Worm (Caenorhabditis elegans): Measurements from ENCODE around the gene clec-126.
"Not testable (repeated sequence)": the region's sequence is repeated elsewhere in the genome, so short reads cannot be mapped to it uniquely, and the experiment has no call there.

Gene clec-126

ce11 chrII:3481584-3481983 lies 37.7 kb upstream of the clec-126 start, which contains the start of gene Y49F6B.8:
Y49F6B.8 (minus strand) TSS chrII:3481684.
- no peak for TF ChIP-seq nhr-6 (tag; optimal IDR thresholded peaks at IDR 0.05)
- TF ChIP-seq skn-1 (tag; optimal IDR thresholded peaks at IDR 0.05): no peak
- no peak for TF ChIP-seq aly-2 (tag; optimal IDR thresholded peaks at IDR 0.05)
- no peak for TF ChIP-seq nhr-237 (tag; optimal IDR thresholded peaks at IDR 0.05)
- no peak for TF ChIP-seq ceh-82 (tag; optimal IDR thresholded peaks at IDR 0.05)
- TF ChIP-seq zag-1 (tag; optimal IDR thresholded peaks at IDR 0.05): no peak
- no peak for TF ChIP-seq peb-1 (tag; optimal IDR thresholded peaks at IDR 0.05)
- TF ChIP-seq snpc-4 (tag; optimal IDR thresholded peaks at IDR 0.05): no peak
- no peak for TF ChIP-seq unc-62 (GFP tag; optimal IDR thresholded peaks at IDR 0.05)
- no peak for TF ChIP-seq lsy-2 (tag; optimal IDR thresholded peaks at IDR 0.05)
- TF ChIP-seq ztf-4 (tag; optimal IDR thresholded peaks at IDR 0.05): no peak
- TF ChIP-seq nhr-10 (tag; optimal IDR thresholded peaks at IDR 0.05): no peak
- no peak for TF ChIP-seq elt-3 (tag; optimal IDR thresholded peaks at IDR 0.05)
- no peak for TF ChIP-seq nhr-21 (tag; optimal IDR thresholded peaks at IDR 0.05)
- TF ChIP-seq nhr-25 (tag; optimal IDR thresholded peaks at IDR 0.05): no peak
- TF ChIP-seq lin-13 (GFP tag; optimal IDR thresholded peaks at IDR 0.05): no peak

ce11 chrII:3482231-3482630 lies 37.1 kb upstream of the clec-126 start, which contains the start of gene smu-2:
smu-2 (plus strand) TSS chrII:3482408.
- TF ChIP-seq sma-3 (GFP tag; optimal IDR thresholded peaks at IDR 0.05): peak; percentile 53
- peak; percentile 74 for TF ChIP-seq lin-13 (GFP tag; optimal IDR thresholded peaks at IDR 0.05)
- TF ChIP-seq C34F6.9 (tag; optimal IDR thresholded peaks at IDR 0.05): peak; percentile 67
- no peak for TF ChIP-seq lin-39 (tag; optimal IDR thresholded peaks at IDR 0.05)
- peak; percentile 27 for TF ChIP-seq mab-5 (tag; optimal IDR thresholded peaks at IDR 0.05)
- peak; percentile 79 for TF ChIP-seq unc-55 (GFP tag; optimal IDR thresholded peaks at IDR 0.05)
- TF ChIP-seq nhr-6 (tag; optimal IDR thresholded peaks at IDR 0.05): no peak
- peak; percentile 41 for TF ChIP-seq F13H6.1 (tag; optimal IDR thresholded peaks at IDR 0.05)
- TF ChIP-seq lsy-2 (tag; optimal IDR thresholded peaks at IDR 0.05): peak in 1 of 2 experiments; percentile 37

ce11 chrII:3490797-3491196 lies 28.5 kb upstream of the clec-126 start, which contains the start of gene fbxb-112:
fbxb-112 (plus strand) TSS chrII:3491097.
- not testable (repeated sequence) for TF ChIP-seq sem-4, nhr-23, ceh-16 (tag; optimal IDR thresholded peaks at IDR 0.05)

- no peak for TF ChIP-seq snpc-4 (tag; optimal IDR thresholded peaks at IDR 0.05)
- no peak for TF ChIP-seq aly-2 (tag; optimal IDR thresholded peaks at IDR 0.05)
- no peak for TF ChIP-seq mab-5 (tag; optimal IDR thresholded peaks at IDR 0.05)
- TF ChIP-seq ztf-4 (tag; optimal IDR thresholded peaks at IDR 0.05): no peak
- no peak for TF ChIP-seq Y55F3AM.14 (GFP tag; optimal IDR thresholded peaks at IDR 0.05)
- no peak for TF ChIP-seq unc-39 (tag; optimal IDR thresholded peaks at IDR 0.05)
These were observed 19.9 kb upstream of the clec-126 start, which contains the start of gene Y49F6B.9 for ce11 chrII:3499386-3499785. Y49F6B.9 (minus strand) TSS chrII:3499387.

ce11 chrII:3500373-3500772 lies 18.9 kb upstream of the clec-126 start:
- TF ChIP-seq Y55F3AM.14 (GFP tag; optimal IDR thresholded peaks at IDR 0.05): no peak
- TF ChIP-seq nhr-21 (tag; optimal IDR thresholded peaks at IDR 0.05): no peak
- no peak for TF ChIP-seq gmeb-1 (tag; optimal IDR thresholded peaks at IDR 0.05)
- TF ChIP-seq nhr-6 (tag; optimal IDR thresholded peaks at IDR 0.05): no peak
- no peak for TF ChIP-seq unc-55 (GFP tag; optimal IDR thresholded peaks at IDR 0.05)
- no peak for TF ChIP-seq lin-11 (tag; optimal IDR thresholded peaks at IDR 0.05)
- no peak for TF ChIP-seq aly-2 (tag; optimal IDR thresholded peaks at IDR 0.05)
- TF ChIP-seq ZK546.5 (tag; optimal IDR thresholded peaks at IDR 0.05): no peak

ce11 chrII:3502011-3502410 lies 17.3 kb upstream of the clec-126 start:
- no peak for TF ChIP-seq nhr-129 (tag; optimal IDR thresholded peaks at IDR 0.05)
- TF ChIP-seq nhr-12 (tag; optimal IDR thresholded peaks at IDR 0.05): no peak
- no peak for TF ChIP-seq ceh-16 (tag; optimal IDR thresholded peaks at IDR 0.05)
- no peak for TF ChIP-seq mab-5 (tag; optimal IDR thresholded peaks at IDR 0.05)
- no peak for TF ChIP-seq nhr-25 (tag; optimal IDR thresholded peaks at IDR 0.05)
- TF ChIP-seq lin-13 (GFP tag; optimal IDR thresholded peaks at IDR 0.05): no peak
- no peak for TF ChIP-seq egl-27 (tag; optimal IDR thresholded peaks at IDR 0.05)
- no peak for TF ChIP-seq zag-1 (tag; optimal IDR thresholded peaks at IDR 0.05)
- TF ChIP-seq nhr-77 (tag; optimal IDR thresholded peaks at IDR 0.05): no peak
